Worm (Caenorhabditis elegans) whole organism, L4 larva: ENCODE results near the gene cutl-28.

Source experiments
- F49E8.2 ChIP-seq: sonication (generic microtip); optimal IDR thresholded peaks from 2 replicates; lab custom pipeline; 2016; ENCODE audit warnings: missing compliant biosample characterization, mild to moderate bottlenecking, missing genetic modification characterization, borderline replicate concordance
- daf-19 ChIP-seq: fragments of 200-800 bp; sonication (Bioruptor generic); conservative IDR thresholded peaks from 2 replicates; pipeline ENCODE4 v1.3.6; 2022; ENCODE audit warnings: missing genetic modification characterization, missing compliant biosample characterization
- gei-8 ChIP-seq: fragments of 200-800 bp; sonication (Bioruptor generic); optimal IDR thresholded peaks from 2 replicates; lab custom pipeline; 2018; ENCODE audit warnings: mild to moderate bottlenecking, missing genetic modification characterization, missing compliant biosample characterization
- lin-39 ChIP-seq: fragments of 150-350 bp; optimal IDR thresholded peaks from 2 replicates; lab custom pipeline; 2014; ENCODE audit warnings: missing biosample characterization, missing genetic modification reagents, missing genetic modification characterization
- nhr-11 ChIP-seq: fragments of 150-350 bp; optimal IDR thresholded peaks from 2 replicates; lab custom pipeline; 2014; ENCODE audit warnings: missing biosample characterization, missing genetic modification characterization
- nhr-25 ChIP-seq: sonication (generic microtip); optimal IDR thresholded peaks from 2 replicates; lab custom pipeline; 2017; ENCODE audit warnings: missing genetic modification characterization, mild to moderate bottlenecking, missing compliant biosample characterization, antibody characterized with exemption, moderate library complexity, borderline replicate concordance; ENCODE audit not compliant: insufficient read depth
- nhr-77 ChIP-seq: fragments of 150-350 bp; optimal IDR thresholded peaks from 2 replicates; lab custom pipeline; 2014; ENCODE audit warnings: missing biosample characterization, missing genetic modification characterization
- pqm-1 ChIP-seq: sonication (generic microtip); optimal IDR thresholded peaks from 2 replicates; lab custom pipeline; 2017; ENCODE audit warnings: missing biosample characterization, missing genetic modification characterization
- snpc-4 ChIP-seq: fragments of 150-350 bp; optimal IDR thresholded peaks from 2 replicates; lab custom pipeline; 2014; ENCODE audit warnings: missing biosample characterization, missing genetic modification characterization

ce11 chrIV:661623-662022 lies 22.7 kb upstream of the cutl-28 start:
- no peak for TF ChIP-seq F49E8.2
- TF ChIP-seq lin-39 (tag; lab: Kevin White, UChicago) = no peak
- no peak for TF ChIP-seq snpc-4 (tag; lab: Kevin White, UChicago)
- no peak for TF ChIP-seq daf-19 (GFP tag; lab: Robert Waterston, UW)
- no peak for TF ChIP-seq nhr-25 (tag; lab: Kevin White, UChicago)
- no peak for TF ChIP-seq gei-8
- TF ChIP-seq nhr-77 (tag; lab: Kevin White, UChicago) = no peak
- no peak for TF ChIP-seq nhr-11 (tag; lab: Kevin White, UChicago)
- no peak for TF ChIP-seq pqm-1 (tag; lab: Kevin White, UChicago)
